Worm (Caenorhabditis elegans): ENCODE data around the gene mocs-1.

ce11 chrX:15466032-15466431 lies 25.4 kb upstream of the mocs-1 start, which contains the start of gene sprr-1:
- TF ChIP-seq unc-62 (GFP tag; optimal IDR thresholded peaks at IDR 0.05) (no peak), fos-1 (tag; optimal IDR thresholded peaks at IDR 0.05) (no peak), nhr-237 (tag; optimal IDR thresholded peaks at IDR 0.05) (no peak), pqm-1 (tag; optimal IDR thresholded peaks at IDR 0.05) (no peak), mml-1 (tag; optimal IDR thresholded peaks at IDR 0.05) (no peak), nhr-11 (tag; optimal IDR thresholded peaks at IDR 0.05) (no peak), ceh-82 (tag; optimal IDR thresholded peaks at IDR 0.05) (no peak), nhr-43 (tag; optimal IDR thresholded peaks at IDR 0.05; ENCODE audit: poor library complexity, severe bottlenecking) (no peak)

Measured in whole organism, L3 larva.